Worm (Caenorhabditis elegans) whole organism, young adult: ENCODE data around the gene bub-3.
A peak's percentile ranks its signal among the peaks of the same experiment; 100 is the strongest.

ENCODE experiments used
- B0261.1 ChIP-seq: sonication (generic microtip); optimal IDR thresholded peaks from 2 replicates; lab custom pipeline; 2016; ENCODE audit warnings: mild to moderate bottlenecking, missing genetic modification characterization, moderate library complexity, missing compliant biosample characterization
- B0336.3 ChIP-seq: fragments of 200-800 bp; sonication (Bioruptor generic); IDR thresholded peaks from 2 replicates; pipeline ENCODE4 v1.3.6; 2022; ENCODE audit warnings: missing genetic modification characterization, missing compliant biosample characterization
- C06A6.2 ChIP-seq: fragments of 200-800 bp; sonication (Bioruptor generic); conservative IDR thresholded peaks from 2 replicates; pipeline ENCODE4 v1.3.6; 2022; ENCODE audit warnings: missing genetic modification characterization, missing compliant biosample characterization
- D2030.7 ChIP-seq: fragments of 200-800 bp; sonication (Bioruptor generic); IDR thresholded peaks from 2 replicates; pipeline ENCODE4 v1.3.6; 2022; ENCODE audit warnings: missing genetic modification reagents, missing genetic modification characterization, missing compliant biosample characterization
- F33H1.4 ChIP-seq: fragments of 200-800 bp; sonication (Bioruptor generic); IDR thresholded peaks from 2 replicates; pipeline ENCODE4 v1.3.6; 2022; ENCODE audit warnings: missing genetic modification reagents, missing genetic modification characterization, missing compliant biosample characterization
- F39B2.1 ChIP-seq: fragments of 200-800 bp; sonication (Bioruptor generic); IDR thresholded peaks from 2 replicates; pipeline ENCODE4 v1.3.6; 2022; ENCODE audit warnings: missing genetic modification reagents, missing genetic modification characterization, missing compliant biosample characterization
- F55B11.4 ChIP-seq: sonication (generic microtip); optimal IDR thresholded peaks from 2 replicates; lab custom pipeline; 2016; ENCODE audit warnings: missing compliant biosample characterization, missing genetic modification characterization, borderline replicate concordance; ENCODE audit not compliant: insufficient read depth
- Y56A3A.18 ChIP-seq: fragments of 200-800 bp; sonication (Bioruptor generic); IDR thresholded peaks from 2 replicates; pipeline ENCODE4 v1.3.6; 2022; ENCODE audit warnings: missing genetic modification reagents, missing genetic modification characterization, missing compliant biosample characterization
- bed-2 ChIP-seq: fragments of 200-800 bp; sonication (Bioruptor generic); IDR thresholded peaks from 2 replicates; pipeline ENCODE4 v1.3.6; 2022; ENCODE audit warnings: missing genetic modification reagents, missing genetic modification characterization, missing compliant biosample characterization
- ceh-27 ChIP-seq: fragments of 200-800 bp; sonication (Bioruptor generic); optimal IDR thresholded peaks from 2 replicates; lab custom pipeline; 2018; ENCODE audit warnings: mild to moderate bottlenecking, missing genetic modification characterization, moderate library complexity, missing compliant biosample characterization
- ceh-40 ChIP-seq: fragments of 200-800 bp; sonication (Bioruptor generic); IDR thresholded peaks from 2 replicates; pipeline ENCODE4 v1.3.6; 2022; ENCODE audit warnings: missing genetic modification characterization, missing compliant biosample characterization
- dox-1 ChIP-seq: fragments of 200-800 bp; sonication (Bioruptor generic); IDR thresholded peaks from 2 replicates; pipeline ENCODE4 v1.3.6; 2022; ENCODE audit warnings: missing genetic modification reagents, missing genetic modification characterization, missing compliant biosample characterization
- ets-4 ChIP-seq: fragments of 200-800 bp; sonication (Bioruptor generic); optimal IDR thresholded peaks from 2 replicates; lab custom pipeline; 2018; ENCODE audit warnings: mild to moderate bottlenecking, missing genetic modification characterization, missing compliant biosample characterization
- hlh-26 ChIP-seq: fragments of 200-800 bp; sonication (Bioruptor generic); conservative IDR thresholded peaks from 2 replicates; pipeline ENCODE4 v1.3.6; 2022; ENCODE audit warnings: missing genetic modification reagents, missing genetic modification characterization, missing compliant biosample characterization
- hmg-1.2 ChIP-seq: fragments of 200-800 bp; sonication (Bioruptor generic); IDR thresholded peaks from 2 replicates; pipeline ENCODE4 v1.3.6; 2022; ENCODE audit warnings: missing genetic modification reagents, missing genetic modification characterization, missing compliant biosample characterization
- hrde-1 ChIP-seq: sonication (generic microtip); optimal IDR thresholded peaks from 2 replicates; lab custom pipeline; 2016; ENCODE audit warnings: missing genetic modification characterization, mild to moderate bottlenecking, missing compliant biosample characterization, moderate library complexity, missing genotype, missing genetic modification reagents, borderline replicate concordance
- lin-26 ChIP-seq: fragments of 200-800 bp; sonication (Bioruptor generic); IDR thresholded peaks from 2 replicates; pipeline ENCODE4 v1.3.6; 2022; ENCODE audit warnings: missing genetic modification reagents, missing genetic modification characterization, missing compliant biosample characterization
- lin-40 ChIP-seq: sonication (generic microtip); optimal IDR thresholded peaks from 2 replicates; lab custom pipeline; 2016; ENCODE audit warnings: missing genetic modification characterization, mild to moderate bottlenecking, missing compliant biosample characterization, missing genotype, missing genetic modification reagents
- lir-1 ChIP-seq: fragments of 200-800 bp; sonication (Bioruptor generic); conservative IDR thresholded peaks from 2 replicates; pipeline ENCODE4 v1.3.6; 2022; ENCODE audit warnings: missing genetic modification reagents, missing genetic modification characterization, missing compliant biosample characterization
- lsy-27 ChIP-seq: sonication (generic microtip); optimal IDR thresholded peaks from 2 replicates; lab custom pipeline; 2017; ENCODE audit warnings: missing genetic modification characterization, mild to moderate bottlenecking, missing compliant biosample characterization, antibody characterized with exemption, missing genotype, borderline replicate concordance; ENCODE audit not compliant: insufficient read depth
- mel-28 ChIP-seq: sonication (generic microtip); optimal IDR thresholded peaks from 2 replicates; lab custom pipeline; 2016; ENCODE audit warnings: borderline replicate concordance, mild to moderate bottlenecking, missing genetic modification characterization, missing compliant biosample characterization
- mxl-1 ChIP-seq: sonication (generic microtip); optimal IDR thresholded peaks from 2 replicates; lab custom pipeline; 2016; ENCODE audit warnings: missing genetic modification characterization, missing compliant biosample characterization
- nfya-1 ChIP-seq: sonication (generic microtip); optimal IDR thresholded peaks from 2 replicates; lab custom pipeline; 2017; ENCODE audit warnings: antibody characterized with exemption, missing compliant biosample characterization, missing genetic modification characterization, borderline replicate concordance; ENCODE audit not compliant: insufficient read depth
- nfyb-1 ChIP-seq: fragments of 200-800 bp; sonication (Bioruptor generic); IDR thresholded peaks from 2 replicates; pipeline ENCODE4 v1.3.6; 2022; ENCODE audit warnings: missing genetic modification reagents, missing genetic modification characterization, missing compliant biosample characterization
- nhr-179 ChIP-seq: sonication (generic microtip); optimal IDR thresholded peaks from 2 replicates; lab custom pipeline; 2016; ENCODE audit warnings: mild to moderate bottlenecking, missing genetic modification characterization, missing compliant biosample characterization
- nhr-90 ChIP-seq: sonication (generic microtip); optimal IDR thresholded peaks from 2 replicates; lab custom pipeline; 2016; ENCODE audit warnings: missing genotype, mild to moderate bottlenecking, missing genetic modification characterization, missing compliant biosample characterization
- rec-8 ChIP-seq, 2 experiments: sonication (generic microtip); optimal IDR thresholded peaks; 2 replicates each; lab custom pipeline; 2016; ENCODE audit warnings: mild to moderate bottlenecking in 2 of 2, missing genetic modification characterization in 2 of 2, missing genetic modification reagents in 2 of 2, missing genotype in 2 of 2, missing biosample characterization in 1 of 2, missing compliant biosample characterization in 1 of 2, moderate library complexity in 1 of 2
- rpc-1 ChIP-seq, 2 experiments: fragments of 150-350 bp in 1 of 2; sonication (generic microtip) in 1 of 2; optimal IDR thresholded peaks; 2 replicates each; lab custom pipeline; 2014 to 2018; ENCODE audit warnings: missing biosample characterization in 1 of 2, missing genetic modification characterization in 1 of 2, missing genetic modification reagents in 1 of 2, missing genotype in 1 of 2
- snpc-1.3 ChIP-seq: sonication (generic microtip); optimal IDR thresholded peaks from 2 replicates; lab custom pipeline; 2017; ENCODE audit warnings: missing genetic modification characterization, mild to moderate bottlenecking, missing compliant biosample characterization, antibody characterized with exemption, moderate library complexity, missing genotype, missing genetic modification reagents; ENCODE audit not compliant: insufficient read depth
- somi-1 ChIP-seq: fragments of 200-800 bp; sonication (Bioruptor generic); optimal IDR thresholded peaks from 2 replicates; lab custom pipeline; 2018; ENCODE audit warnings: mild to moderate bottlenecking, missing genetic modification characterization, missing compliant biosample characterization
- xnd-1 ChIP-seq: sonication (generic microtip); optimal IDR thresholded peaks from 2 replicates; lab custom pipeline; 2016; ENCODE audit warnings: missing genotype, missing genetic modification reagents, missing genetic modification characterization, missing compliant biosample characterization
- zfh-2 ChIP-seq: fragments of 200-800 bp; sonication (Bioruptor generic); conservative IDR thresholded peaks from 2 replicates; pipeline ENCODE4 v1.3.6; 2022; ENCODE audit warnings: missing genetic modification reagents, missing genetic modification characterization, missing compliant biosample characterization
- zim-3 ChIP-seq: sonication (generic microtip); optimal IDR thresholded peaks from 2 replicates; lab custom pipeline; 2017; ENCODE audit warnings: mild to moderate bottlenecking, missing genetic modification characterization, moderate library complexity, missing compliant biosample characterization
- ztf-26 ChIP-seq: sonication (generic microtip); optimal IDR thresholded peaks from 2 replicates; lab custom pipeline; 2017; ENCODE audit warnings: missing genetic modification characterization, missing compliant biosample characterization

bub-3 gene

DNA sequence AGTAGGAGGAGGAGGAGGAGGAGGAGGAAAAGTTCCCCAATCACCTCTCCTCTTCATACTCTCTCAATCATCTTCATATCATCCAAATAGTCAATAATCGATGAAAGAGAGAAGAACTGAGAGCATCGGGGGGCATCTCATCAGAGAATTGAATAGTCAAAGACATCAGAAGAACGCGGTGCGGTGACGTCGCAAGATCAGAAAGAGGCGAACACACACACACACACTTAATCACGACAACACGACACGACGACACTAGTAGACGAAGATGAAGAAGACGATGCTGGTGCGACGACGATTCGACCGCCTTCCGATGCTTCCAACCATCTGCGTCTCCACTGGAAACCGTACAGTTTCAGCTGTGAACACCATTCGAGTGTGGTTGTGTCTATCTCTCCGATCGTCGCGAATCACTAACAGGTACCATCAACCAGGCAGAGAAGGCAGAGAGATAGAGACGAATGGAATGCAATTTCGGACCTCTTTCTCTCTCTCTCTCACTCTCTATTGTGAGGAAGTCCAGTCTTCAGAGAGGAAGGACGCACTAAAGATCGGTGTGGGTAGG lies 47.2 kb upstream of the bub-3 start:
- 0 out of 2 replicates have a peak, but pooled peaks have one; percentile 29 for TF ChIP-seq lin-26 (GFP tag; lab: Robert Waterston, UW)
- peak; percentile 15; the same call in 1 of the 2 replicates for TF ChIP-seq zfh-2
- no peak for TF ChIP-seq nfyb-1
- TF ChIP-seq F39B2.1 = no peak
- TF ChIP-seq F33H1.4 (GFP tag; lab: Robert Waterston, UW) = no peak
- no peak for TF ChIP-seq xnd-1 (tag; lab: Kevin White, UChicago)
- TF ChIP-seq lin-40 (tag; lab: Kevin White, UChicago) = peak; percentile 29
- TF ChIP-seq C06A6.2 (GFP tag; lab: Robert Waterston, UW) = 0 out of 2 replicates have a peak, but pooled peaks have one; percentile 12
- TF ChIP-seq ceh-40 = no peak
- TF ChIP-seq mel-28 (tag; lab: Kevin White, UChicago) = no peak
- TF ChIP-seq zim-3 (tag; lab: Kevin White, UChicago) = no peak
- no peak for TF ChIP-seq lsy-27
- no peak for TF ChIP-seq rec-8 (tag; optimal IDR thresholded peaks at IDR 0.05; lab: Kevin White, UChicago)
- peak; percentile 40 for TF ChIP-seq somi-1 (GFP tag; lab: Kevin White, UChicago)
- peak; percentile 22; the same call in 1 of the 2 replicates for TF ChIP-seq hmg-1.2
- TF ChIP-seq rpc-1 (optimal IDR thresholded peaks at IDR 0.05; lab: Kevin White, UChicago) = no peak
- TF ChIP-seq rpc-1 (tag; optimal IDR thresholded peaks at IDR 0.05; lab: Kevin White, UChicago) = no peak
- peak; percentile 66 for TF ChIP-seq ztf-26 (tag; lab: Kevin White, UChicago)
- TF ChIP-seq snpc-1.3 (tag; lab: Kevin White, UChicago) = no peak

DNA sequence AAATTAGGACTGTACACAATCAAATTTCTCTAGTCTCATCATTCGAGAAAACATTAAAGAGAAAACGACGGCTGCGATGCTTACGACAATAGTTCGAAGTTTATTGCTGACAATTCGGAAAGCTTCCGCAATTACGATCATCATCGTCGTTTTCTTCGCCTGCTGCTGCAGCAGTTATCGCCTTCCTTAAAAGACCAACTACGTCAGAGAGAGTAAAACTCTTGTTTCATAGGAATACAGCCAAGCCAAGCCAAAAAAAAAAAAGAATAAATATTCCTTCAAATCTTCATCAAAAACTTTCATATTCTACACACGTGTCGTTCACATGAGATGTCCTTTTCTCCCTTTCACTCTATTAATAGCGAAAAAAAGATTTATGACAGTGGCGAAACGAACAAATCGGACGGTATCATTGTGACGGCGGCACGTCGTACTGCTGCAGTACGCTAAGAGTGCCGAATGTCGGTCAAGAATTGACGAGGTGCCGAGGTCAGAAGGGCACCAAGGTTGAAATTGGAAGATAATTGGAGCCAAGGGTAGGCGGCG lies 46.0 kb upstream of the bub-3 start:
- TF ChIP-seq bed-2 (GFP tag; lab: Robert Waterston, UW) (no peak), hmg-1.2 (no peak), ets-4 (GFP tag; lab: Kevin White, UChicago) (no peak), lir-1 (GFP tag; lab: Robert Waterston, UW) (no peak), mxl-1 (no peak), nhr-179 (tag; lab: Kevin White, UChicago) (no peak), F55B11.4 (tag; lab: Kevin White, UChicago) (no peak), ztf-26 (tag; lab: Kevin White, UChicago) (peak; percentile 24), dox-1 (GFP tag; lab: Robert Waterston, UW) (no peak), hlh-26 (GFP tag; lab: Robert Waterston, UW) (no peak), hrde-1 (tag; lab: Kevin White, UChicago) (no peak), lin-40 (tag; lab: Kevin White, UChicago) (peak; percentile 33), nfya-1 (no peak), Y56A3A.18 (GFP tag; lab: Robert Waterston, UW) (no peak)

- TF ChIP-seq nhr-90 = no peak
- no peak for TF ChIP-seq D2030.7 (GFP tag; lab: Robert Waterston, UW)
- TF ChIP-seq somi-1 (GFP tag; lab: Kevin White, UChicago) = peak; percentile 21
- TF ChIP-seq ztf-26 (tag; lab: Kevin White, UChicago) = peak; percentile 40
- peak; percentile 7 for TF ChIP-seq ceh-27 (GFP tag; lab: Kevin White, UChicago)
- peak; percentile 49 for TF ChIP-seq lin-40 (tag; lab: Kevin White, UChicago)
- TF ChIP-seq B0261.1 (tag; lab: Kevin White, UChicago) = no peak
- TF ChIP-seq B0336.3 = no peak
- 0 out of 2 replicates have a peak, but pooled peaks have one; percentile 41 for TF ChIP-seq lin-26 (GFP tag; lab: Robert Waterston, UW)
Observed at ce11 chrII:13681063-13681462, 44.8 kb upstream of the bub-3 start.
